Fruit fly (Drosophila melanogaster) whole organism, adult: ENCODE results near the gene CG1231.
A peak's percentile ranks its signal among the peaks of the same experiment; 100 is the strongest.

ENCODE experiments used
- CG11617 ChIP-seq: fragments of 200-800 bp; sonication (Bioruptor generic); optimal IDR thresholded peaks from 2 replicates; lab custom pipeline; 2017; ENCODE audit warnings: mild to moderate bottlenecking, missing biosample characterization, missing genetic modification reagents, missing genetic modification characterization
- CG12768 ChIP-seq: fragments of 200-800 bp; sonication (Bioruptor generic); optimal IDR thresholded peaks from 2 replicates; lab custom pipeline; 2017; ENCODE audit warnings: missing biosample characterization, missing genetic modification characterization, mild to moderate bottlenecking, moderate library complexity, missing genetic modification reagents
- CG14711 ChIP-seq: fragments of 200-800 bp; sonication (Bioruptor generic); optimal IDR thresholded peaks from 2 replicates; lab custom pipeline; 2018; ENCODE audit warnings: missing biosample characterization, mild to moderate bottlenecking, missing genetic modification characterization, moderate library complexity
- CG1620 ChIP-seq: fragments of 200-800 bp; sonication (Bioruptor generic); optimal IDR thresholded peaks from 2 replicates; lab custom pipeline; 2016; ENCODE audit warnings: missing biosample characterization, missing genetic modification characterization
- CG33017 ChIP-seq: fragments of 200-800 bp; sonication (Bioruptor generic); optimal IDR thresholded peaks from 2 replicates; lab custom pipeline; 2018; ENCODE audit warnings: missing biosample characterization, mild to moderate bottlenecking, missing genetic modification characterization, moderate library complexity
- CG5204 ChIP-seq: fragments of 200-800 bp; sonication (Bioruptor generic); optimal IDR thresholded peaks from 2 replicates; lab custom pipeline; 2016; ENCODE audit warnings: missing biosample characterization, missing genetic modification characterization
- CG7045 ChIP-seq: fragments of 200-800 bp; sonication (Bioruptor generic); optimal IDR thresholded peaks from 2 replicates; lab custom pipeline; 2017; ENCODE audit warnings: missing biosample characterization, mild to moderate bottlenecking, missing genetic modification characterization
- CG7101 ChIP-seq: fragments of 200-800 bp; sonication (Bioruptor generic); optimal IDR thresholded peaks from 2 replicates; lab custom pipeline; 2018; ENCODE audit warnings: missing biosample characterization, mild to moderate bottlenecking, missing genetic modification characterization, moderate library complexity
- Clk ChIP-seq: fragments of 200-800 bp; sonication (Bioruptor generic); optimal IDR thresholded peaks from 2 replicates; lab custom pipeline; 2017; ENCODE audit warnings: missing biosample characterization, missing genetic modification characterization
- Crg-1 ChIP-seq: fragments of 200-800 bp; sonication (Bioruptor generic); optimal IDR thresholded peaks from 2 replicates; lab custom pipeline; 2016; ENCODE audit warnings: missing biosample characterization, missing genetic modification characterization
- Hr96 ChIP-seq: fragments of 200-800 bp; sonication (Bioruptor generic); optimal IDR thresholded peaks from 2 replicates; lab custom pipeline; 2016; ENCODE audit warnings: missing biosample characterization, missing genetic modification characterization
- Mnt ChIP-seq: fragments of 200-800 bp; sonication (Bioruptor generic); optimal IDR thresholded peaks from 2 replicates; lab custom pipeline; 2016; ENCODE audit warnings: missing biosample characterization, mild to moderate bottlenecking, missing genetic modification characterization
- bab1 ChIP-seq: fragments of 200-800 bp; sonication (Bioruptor generic); optimal IDR thresholded peaks from 3 replicates; lab custom pipeline; 2019; ENCODE audit warnings: missing biosample characterization, mild to moderate bottlenecking, missing genetic modification characterization, moderate library complexity
- cic ChIP-seq: fragments of 200-800 bp; sonication (Bioruptor generic); optimal IDR thresholded peaks from 2 replicates; lab custom pipeline; 2017; ENCODE audit warnings: missing biosample characterization, mild to moderate bottlenecking, missing genetic modification characterization, moderate library complexity
- cnc ChIP-seq, 2 experiments: fragments of >200 bp; optimal IDR thresholded peaks; 2 replicates each; lab custom pipeline; 2017
- kay ChIP-seq: fragments of 200-800 bp; sonication (Bioruptor generic); peaks from one replicate; lab custom pipeline; 2016; ENCODE audit warnings: missing biosample characterization, missing genetic modification characterization, borderline replicate concordance
- ovo ChIP-seq: fragments of 200-800 bp; sonication (Bioruptor generic); optimal IDR thresholded peaks from 2 replicates; lab custom pipeline; 2016; ENCODE audit warnings: missing biosample characterization, missing genetic modification characterization
- pad ChIP-seq: fragments of 200-800 bp; sonication (Bioruptor generic); optimal IDR thresholded peaks from 3 replicates; lab custom pipeline; 2017; ENCODE audit warnings: missing biosample characterization, missing genetic modification characterization, mild to moderate bottlenecking, moderate library complexity, missing genetic modification reagents
- tj ChIP-seq: fragments of 200-800 bp; sonication (Bioruptor generic); optimal IDR thresholded peaks from 3 replicates; lab custom pipeline; 2017; ENCODE audit warnings: missing biosample characterization, mild to moderate bottlenecking, missing genetic modification characterization, moderate library complexity
- toe ChIP-seq: fragments of 200-800 bp; sonication (Bioruptor generic); optimal IDR thresholded peaks from 2 replicates; lab custom pipeline; 2016; ENCODE audit warnings: missing biosample characterization, missing genetic modification characterization

The CG1231 gene

DNA sequence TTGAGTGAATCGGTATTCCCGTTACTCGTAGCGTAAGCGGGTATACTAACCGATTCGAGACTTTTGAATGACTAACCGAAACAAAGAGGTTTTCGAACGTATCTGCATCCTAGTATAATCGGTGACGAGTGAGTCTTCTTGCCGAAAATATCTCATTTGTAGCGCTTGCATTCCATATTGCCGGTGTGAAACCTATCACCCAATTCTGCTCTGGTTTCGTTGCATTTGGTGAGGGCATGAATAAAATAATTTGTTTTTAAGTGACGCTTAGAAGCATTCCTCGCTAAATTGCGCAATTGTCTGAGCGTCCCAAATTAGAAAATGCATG is 36.2 kb upstream of the CG1231 start:
- no peak for TF ChIP-seq Crg-1
- TF ChIP-seq CG7101: no peak
- no peak for TF ChIP-seq CG11617 (GFP tag; lab: Kevin White, UChicago)
- TF ChIP-seq pad (GFP tag; lab: Kevin White, UChicago): no peak
- TF ChIP-seq bab1 (GFP tag; lab: Kevin White, UChicago): no peak
- TF ChIP-seq CG1620 (GFP tag; lab: Kevin White, UChicago): no peak
- no peak for TF ChIP-seq toe (GFP tag; lab: Kevin White, UChicago)

DNA sequence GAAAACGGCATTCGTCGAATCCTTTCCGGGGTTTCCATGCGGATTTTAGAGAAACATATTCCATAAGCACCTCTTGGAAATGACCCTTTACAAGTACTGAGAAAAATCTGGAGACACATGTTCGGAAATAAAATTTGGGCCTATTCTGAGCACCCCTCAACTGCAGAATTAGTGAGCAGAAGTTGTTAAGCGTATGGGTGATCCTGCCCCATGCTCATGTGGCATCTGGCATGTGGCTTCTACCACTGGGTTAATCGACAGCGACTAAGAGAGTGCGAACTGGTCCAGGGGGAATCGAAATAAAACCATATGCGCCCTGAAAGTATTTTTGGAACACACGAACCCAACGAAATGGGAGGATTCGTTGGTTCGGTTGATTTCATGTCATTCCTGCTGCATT is 35.4 kb upstream of the CG1231 start:
- TF ChIP-seq kay (GFP tag; lab: Kevin White, UChicago) (no peak), cic (GFP tag; lab: Kevin White, UChicago) (no peak), toe (GFP tag; lab: Kevin White, UChicago) (no peak), CG7045 (GFP tag; lab: Kevin White, UChicago) (no peak), CG14711 (tag; lab: Kevin White, UChicago) (no peak)

dm6 chr3L:321495-321894 is 34.7 kb upstream of the CG1231 start:
- no peak for TF ChIP-seq CG1620 (GFP tag; lab: Kevin White, UChicago)
- TF ChIP-seq pad (GFP tag; lab: Kevin White, UChicago): no peak
- no peak for TF ChIP-seq toe (GFP tag; lab: Kevin White, UChicago)
- no peak for TF ChIP-seq CG12768
- TF ChIP-seq tj (GFP tag; lab: Kevin White, UChicago): no peak
- TF ChIP-seq cnc (optimal IDR thresholded peaks at IDR 0.05; lab: Kevin White, UChicago): no peak
- TF ChIP-seq CG5204: no peak
- no peak for TF ChIP-seq CG7101
- no peak for TF ChIP-seq CG14711 (tag; lab: Kevin White, UChicago)
- no peak for TF ChIP-seq CG11617 (GFP tag; lab: Kevin White, UChicago)
- TF ChIP-seq Mnt (GFP tag; lab: Kevin White, UChicago): no peak
- TF ChIP-seq bab1 (GFP tag; lab: Kevin White, UChicago): no peak
- no peak for TF ChIP-seq Clk
- TF ChIP-seq CG33017 (tag; lab: Kevin White, UChicago): no peak
- no peak for TF ChIP-seq Crg-1
- no peak for TF ChIP-seq kay (GFP tag; lab: Kevin White, UChicago)
- TF ChIP-seq Hr96: no peak
- no peak for TF ChIP-seq ovo (GFP tag; lab: Kevin White, UChicago)
- TF ChIP-seq CG7045 (GFP tag; lab: Kevin White, UChicago): no peak

dm6 chr3L:324486-324885 is 31.7 kb upstream of the CG1231 start, which contains the start of gene CG32344:
Gene CG32344, minus strand, starts transcription at chr3L:324720.
- TF ChIP-seq bab1 (GFP tag; lab: Kevin White, UChicago) (peak; percentile 23), tj (GFP tag; lab: Kevin White, UChicago) (no peak), Crg-1 (no peak), CG11617 (GFP tag; lab: Kevin White, UChicago) (no peak), Mnt (GFP tag; lab: Kevin White, UChicago) (peak; percentile 98), Clk (no peak), CG7101 (peak; percentile 9), pad (GFP tag; lab: Kevin White, UChicago) (peak; percentile 13), Hr96 (no peak), CG12768 (no peak), toe (GFP tag; lab: Kevin White, UChicago) (no peak), CG33017 (tag; lab: Kevin White, UChicago) (no peak), CG5204 (no peak), ovo (GFP tag; lab: Kevin White, UChicago) (no peak), cnc (optimal IDR thresholded peaks at IDR 0.05; lab: Kevin White, UChicago) (no peak), CG1620 (GFP tag; lab: Kevin White, UChicago) (peak; percentile 17), CG14711 (tag; lab: Kevin White, UChicago) (peak; percentile 12), kay (GFP tag; lab: Kevin White, UChicago) (no peak), CG7045 (GFP tag; lab: Kevin White, UChicago) (no peak), cic (GFP tag; lab: Kevin White, UChicago) (no peak)

DNA sequence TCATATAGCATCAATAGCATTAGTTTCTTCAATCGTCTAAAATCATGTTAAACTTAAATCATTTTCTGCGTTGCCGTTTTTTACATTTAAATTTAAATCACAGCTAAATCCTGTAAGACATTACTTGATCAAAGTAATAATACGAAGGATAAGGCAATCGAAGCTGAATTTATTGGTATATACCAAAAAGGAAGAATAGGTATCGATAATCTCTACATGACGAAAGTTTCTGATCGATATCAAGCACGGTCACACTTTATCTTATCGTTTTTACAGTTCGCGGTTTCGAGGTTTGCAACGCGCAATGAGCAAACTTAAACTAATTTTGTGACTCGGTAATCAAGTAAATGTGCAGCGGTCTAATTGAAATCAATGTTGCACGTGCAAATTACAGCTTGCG is 28.4 kb upstream of the CG1231 start, which contains the start of the genes Atac3 and Ptpmeg:
Gene Atac3 (minus strand): TSS at position 160 of the 400 bp plus-strand sequence.
Gene Ptpmeg (plus strand): TSS at position 265 of the 400 bp plus-strand sequence.
- no peak for TF ChIP-seq CG11617 (GFP tag; lab: Kevin White, UChicago)
- peak; percentile 24 for TF ChIP-seq CG7101
- peak; percentile 1 for TF ChIP-seq bab1 (GFP tag; lab: Kevin White, UChicago)
- no peak for TF ChIP-seq cnc (optimal IDR thresholded peaks at IDR 0.05; lab: Kevin White, UChicago)
- TF ChIP-seq pad (GFP tag; lab: Kevin White, UChicago): peak; percentile 7

DNA sequence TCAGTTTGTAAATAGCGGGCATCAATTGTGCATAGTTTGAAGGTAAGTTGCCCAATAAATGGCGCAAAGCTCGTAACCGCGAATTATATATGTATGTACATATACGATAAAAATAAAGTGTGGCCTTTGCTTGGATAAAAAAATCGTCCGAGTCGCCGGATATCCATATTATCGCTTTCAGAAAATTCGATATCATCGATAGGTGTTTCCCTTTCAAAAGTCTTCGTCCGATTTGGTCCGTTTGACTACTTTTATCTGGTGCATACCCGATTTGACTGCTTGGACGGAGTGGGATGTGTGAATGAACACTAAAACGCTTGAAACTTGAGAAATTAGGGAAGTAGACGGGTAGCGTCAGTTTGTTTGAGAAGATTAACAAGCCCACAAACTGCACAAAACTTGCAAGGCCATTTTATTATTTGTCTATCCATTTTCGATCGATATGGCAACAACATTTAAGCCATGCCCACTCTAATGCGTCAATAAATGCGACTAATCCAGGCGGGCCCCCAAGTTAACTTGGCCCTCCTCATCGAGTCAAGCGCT is 27.0 kb upstream of the CG1231 start:
- no peak for TF ChIP-seq ovo (GFP tag; lab: Kevin White, UChicago)
- no peak for TF ChIP-seq CG33017 (tag; lab: Kevin White, UChicago)
- no peak for TF ChIP-seq CG5204
- TF ChIP-seq kay (GFP tag; lab: Kevin White, UChicago): no peak
- TF ChIP-seq bab1 (GFP tag; lab: Kevin White, UChicago): no peak
